Worm (Caenorhabditis elegans) whole organism, L2 larva: ENCODE measurements around the gene clec-257.
"Not testable (repeated sequence)": the region's sequence is repeated elsewhere in the genome, so short reads cannot be mapped to it uniquely, and the experiment has no call there.

Source experiments
- F13H6.1 ChIP-seq: sonication (generic microtip); optimal IDR thresholded peaks from 2 replicates; lab custom pipeline; 2016; ENCODE audit warnings: missing genetic modification characterization, missing compliant biosample characterization
- R02D3.7 ChIP-seq: fragments of 150-350 bp; optimal IDR thresholded peaks from 2 replicates; lab custom pipeline; 2014; ENCODE audit warnings: missing biosample characterization, missing genetic modification characterization
- Y55F3AM.14 ChIP-seq: fragments of 200-800 bp; sonication (Bioruptor generic); optimal IDR thresholded peaks from 2 replicates; lab custom pipeline; 2018; ENCODE audit warnings: mild to moderate bottlenecking, missing genetic modification characterization, missing compliant biosample characterization
- ZK546.5 ChIP-seq: sonication (generic microtip); optimal IDR thresholded peaks from 2 replicates; lab custom pipeline; 2017; ENCODE audit warnings: missing biosample characterization, missing genetic modification characterization
- alr-1 ChIP-seq: fragments of 150-350 bp; optimal IDR thresholded peaks from 2 replicates; lab custom pipeline; 2014; ENCODE audit warnings: missing biosample characterization, missing genetic modification characterization
- ama-1 ChIP-seq: fragments of 150-350 bp; optimal IDR thresholded peaks from 2 replicates; lab custom pipeline; 2018; ENCODE audit warnings: inconsistent platforms
- blmp-1 ChIP-seq: sonication (generic microtip); optimal IDR thresholded peaks from 2 replicates; lab custom pipeline; 2017; ENCODE audit warnings: missing genetic modification characterization, mild to moderate bottlenecking, missing compliant biosample characterization, antibody characterized with exemption, moderate library complexity; ENCODE audit not compliant: insufficient read depth
- ceh-16 ChIP-seq: fragments of 150-350 bp; optimal IDR thresholded peaks from 2 replicates; lab custom pipeline; 2014; ENCODE audit warnings: missing biosample characterization, missing genetic modification characterization
- ceh-82 ChIP-seq: fragments of 150-350 bp; optimal IDR thresholded peaks from 2 replicates; lab custom pipeline; 2014; ENCODE audit warnings: missing biosample characterization, missing genetic modification characterization
- crh-2 ChIP-seq: sonication (generic microtip); optimal IDR thresholded peaks from 2 replicates; lab custom pipeline; 2017; ENCODE audit warnings: missing biosample characterization, missing genetic modification characterization
- elt-3 ChIP-seq: sonication (generic microtip); optimal IDR thresholded peaks from 2 replicates; lab custom pipeline; 2017; ENCODE audit warnings: missing biosample characterization, missing genetic modification characterization
- gmeb-1 ChIP-seq: fragments of 150-350 bp; optimal IDR thresholded peaks from 2 replicates; lab custom pipeline; 2014; ENCODE audit warnings: missing biosample characterization, missing genetic modification characterization
- lin-11 ChIP-seq: fragments of 150-350 bp; sonication (generic microtip); optimal IDR thresholded peaks from 2 replicates; lab custom pipeline; 2014; ENCODE audit warnings: missing biosample characterization, missing genetic modification characterization, inconsistent platforms, mixed read lengths
- lin-13 ChIP-seq: fragments of 150-350 bp; optimal IDR thresholded peaks from 2 replicates; lab custom pipeline; 2014; ENCODE audit warnings: missing biosample characterization, missing genetic modification reagents, missing genetic modification characterization
- lsy-2 ChIP-seq, 2 experiments: fragments of 150-350 bp in 1 of 2; sonication (generic microtip) in 1 of 2; optimal IDR thresholded peaks; 2 replicates each; lab custom pipeline; 2014 to 2017; ENCODE audit warnings: missing biosample characterization in 2 of 2, missing genetic modification characterization in 2 of 2
- mab-5 ChIP-seq: fragments of 150-350 bp; optimal IDR thresholded peaks from 2 replicates; lab custom pipeline; 2014; ENCODE audit warnings: missing biosample characterization, missing genetic modification characterization
- mbf-1 ChIP-seq: sonication (generic microtip); optimal IDR thresholded peaks from 2 replicates; lab custom pipeline; 2017; ENCODE audit warnings: missing biosample characterization, missing genetic modification characterization
- mdl-1 ChIP-seq, 2 experiments: fragments of 150-350 bp in 1 of 2; sonication (generic microtip) in 1 of 2; optimal IDR thresholded peaks; 2 replicates each; lab custom pipeline; 2017; ENCODE audit warnings: missing biosample characterization in 2 of 2, missing genetic modification characterization in 2 of 2
- nhr-10 ChIP-seq: sonication (generic microtip); optimal IDR thresholded peaks from 2 replicates; lab custom pipeline; 2017; ENCODE audit warnings: missing biosample characterization, missing genetic modification characterization
- nhr-12 ChIP-seq: fragments of 150-350 bp; optimal IDR thresholded peaks from 2 replicates; lab custom pipeline; 2014; ENCODE audit warnings: missing biosample characterization, missing genetic modification characterization
- nhr-237 ChIP-seq: fragments of 150-350 bp; optimal IDR thresholded peaks from 2 replicates; lab custom pipeline; 2014; ENCODE audit warnings: missing biosample characterization, missing genetic modification characterization
- nhr-6 ChIP-seq: fragments of 150-350 bp; optimal IDR thresholded peaks from 2 replicates; lab custom pipeline; 2014; ENCODE audit warnings: missing biosample characterization, missing genetic modification characterization
- nhr-77 ChIP-seq: fragments of 150-350 bp; optimal IDR thresholded peaks from 2 replicates; lab custom pipeline; 2014; ENCODE audit warnings: missing biosample characterization, missing genetic modification characterization
- peb-1 ChIP-seq: fragments of 150-350 bp; optimal IDR thresholded peaks from 2 replicates; lab custom pipeline; 2014; ENCODE audit warnings: missing biosample characterization, missing genetic modification characterization
- sem-4 ChIP-seq: fragments of 150-350 bp; optimal IDR thresholded peaks from 2 replicates; lab custom pipeline; 2014; ENCODE audit warnings: missing biosample characterization, missing genetic modification reagents, missing genetic modification characterization
- sma-3 ChIP-seq: sonication (generic microtip); optimal IDR thresholded peaks from 2 replicates; lab custom pipeline; 2016; ENCODE audit warnings: missing genetic modification reagents, missing genetic modification characterization, missing compliant biosample characterization
- sma-9 ChIP-seq, 2 experiments: fragments of 150-350 bp in 1 of 2; sonication (generic microtip) in 1 of 2; optimal IDR thresholded peaks; 2 replicates each; lab custom pipeline; 2014 to 2016; ENCODE audit warnings: missing genetic modification characterization in 2 of 2, mild to moderate bottlenecking in 1 of 2, missing biosample characterization in 1 of 2, missing compliant biosample characterization in 1 of 2, missing genetic modification reagents in 1 of 2, moderate library complexity in 1 of 2
- snpc-4 ChIP-seq: fragments of 150-350 bp; optimal IDR thresholded peaks from 2 replicates; lab custom pipeline; 2014; ENCODE audit warnings: missing biosample characterization, missing genetic modification characterization
- unc-39 ChIP-seq: fragments of 150-350 bp; optimal IDR thresholded peaks from 2 replicates; lab custom pipeline; 2014; ENCODE audit warnings: missing biosample characterization, missing genetic modification characterization
- unc-55 ChIP-seq: fragments of 150-350 bp; sonication (generic microtip); optimal IDR thresholded peaks from 3 replicates; lab custom pipeline; 2014; ENCODE audit warnings: missing biosample characterization, missing genetic modification reagents, missing genetic modification characterization
- unc-62 ChIP-seq: fragments of 150-350 bp; optimal IDR thresholded peaks from 2 replicates; lab custom pipeline; 2014; ENCODE audit warnings: missing biosample characterization, missing genetic modification reagents, missing genetic modification characterization
- zag-1 ChIP-seq: fragments of 150-350 bp; optimal IDR thresholded peaks from 2 replicates; lab custom pipeline; 2014; ENCODE audit warnings: missing biosample characterization, missing genetic modification characterization
- ztf-11 ChIP-seq: sonication (generic microtip); optimal IDR thresholded peaks from 2 replicates; lab custom pipeline; 2017; ENCODE audit warnings: missing biosample characterization, missing genetic modification characterization
- ztf-4 ChIP-seq: fragments of 150-350 bp; optimal IDR thresholded peaks from 2 replicates; lab custom pipeline; 2014; ENCODE audit warnings: missing biosample characterization, missing genetic modification characterization

clec-257 gene

DNA sequence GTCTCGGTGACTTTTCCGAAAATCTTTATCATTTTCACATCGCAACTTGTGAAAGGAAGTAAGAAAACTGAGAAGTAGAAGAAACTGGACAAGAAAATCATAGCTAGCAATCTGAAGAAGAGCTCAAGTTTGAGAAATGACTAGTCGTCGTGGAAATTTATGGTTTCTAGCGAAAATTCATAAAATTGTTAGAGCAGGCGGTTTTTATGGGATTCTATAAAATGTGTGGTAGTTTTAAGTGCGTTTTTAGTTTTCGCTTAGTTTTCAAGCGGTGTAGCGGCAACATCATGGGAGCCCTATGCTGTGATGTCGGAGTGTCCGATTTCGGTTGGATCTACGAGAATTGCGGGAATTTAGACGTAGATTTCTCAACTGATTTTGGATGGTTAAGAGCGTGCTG is 18.5 kb upstream of the clec-257 start, which contains the start of gene clec-254:
Gene clec-254, minus strand, starts transcription at position 101 of the 400 bp plus-strand sequence.
- not testable (repeated sequence) for TF ChIP-seq ceh-16, sem-4, gmeb-1 (tag; lab: Kevin White, UChicago)

ce11 chrV:18760174-18760573 is 12.7 kb upstream of the clec-257 start, which contains the start of gene F11D11.3:
Gene F11D11.3, minus strand, starts transcription at chrV:18760274.
- no peak for TF ChIP-seq zag-1
- TF ChIP-seq F13H6.1 (tag; lab: Kevin White, UChicago): no peak
- no peak for TF ChIP-seq nhr-237 (tag; lab: Kevin White, UChicago)
- no peak for TF ChIP-seq ceh-82
- no peak for TF ChIP-seq lin-11 (tag; lab: Kevin White, UChicago)
- no peak for TF ChIP-seq sma-9 (GFP tag; optimal IDR thresholded peaks at IDR 0.05; lab: Kevin White, UChicago)
- TF ChIP-seq sma-9 (tag; optimal IDR thresholded peaks at IDR 0.05; lab: Kevin White, UChicago): no peak
- TF ChIP-seq lsy-2 (tag; optimal IDR thresholded peaks at IDR 0.05; lab: Kevin White, UChicago): no peak
- no peak for TF ChIP-seq nhr-12
- TF ChIP-seq sma-3 (GFP tag; lab: Kevin White, UChicago): no peak
- TF ChIP-seq sem-4 (tag; lab: Kevin White, UChicago): no peak
- TF ChIP-seq peb-1 (tag; lab: Kevin White, UChicago): no peak
- no peak for TF ChIP-seq unc-62
- no peak for TF ChIP-seq unc-39 (tag; lab: Kevin White, UChicago)
- TF ChIP-seq ZK546.5 (tag; lab: Kevin White, UChicago): no peak
- TF ChIP-seq ztf-4: no peak
- TF ChIP-seq crh-2 (tag; lab: Kevin White, UChicago): no peak
- TF ChIP-seq gmeb-1 (tag; lab: Kevin White, UChicago): no peak
- TF ChIP-seq nhr-77: no peak

ce11 chrV:18761078-18761477 is 11.8 kb upstream of the clec-257 start, which contains the start of gene F11D11.4:
Gene F11D11.4, plus strand, starts transcription at chrV:18761378.
- TF ChIP-seq unc-55 (GFP tag; lab: Kevin White, UChicago) (no peak), mab-5 (no peak), lin-11 (tag; lab: Kevin White, UChicago) (no peak), ztf-11 (tag; lab: Kevin White, UChicago) (no peak), blmp-1 (no peak), sem-4 (tag; lab: Kevin White, UChicago) (no peak)

DNA sequence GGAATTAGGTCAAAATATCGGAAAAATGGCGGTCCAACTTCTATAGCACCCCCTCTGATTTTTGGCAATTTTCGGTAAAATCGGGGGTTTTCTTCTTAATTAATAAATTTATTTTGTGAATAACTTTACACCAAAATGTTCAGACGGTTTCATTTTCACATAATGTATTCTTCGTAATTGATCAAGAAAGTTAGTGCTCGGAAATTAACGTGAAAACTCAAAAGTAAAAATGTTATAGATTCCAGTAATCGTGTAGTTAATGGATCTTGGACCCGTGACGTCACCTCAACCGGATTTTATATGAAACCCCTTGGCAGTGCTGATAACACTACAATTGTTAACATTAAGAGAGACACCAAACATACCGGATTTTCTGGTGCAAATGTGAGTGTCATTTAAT is 10.8 kb upstream of the clec-257 start, which contains the start of gene F11D11.22:
Gene F11D11.22, plus strand, starts transcription at position 301 of the 400 bp plus-strand sequence.
- not testable (repeated sequence) for TF ChIP-seq alr-1 (tag; lab: Kevin White, UChicago); unc-55 (GFP tag; lab: Kevin White, UChicago); mab-5
- TF ChIP-seq, all 48 proteins: peak for 0; not testable (repeated sequence) for 48

ce11 chrV:18769902-18770301 is 3.0 kb upstream of the clec-257 start:
- no peak for TF ChIP-seq nhr-237 (tag; lab: Kevin White, UChicago)
- TF ChIP-seq lin-13 (GFP tag; lab: Kevin White, UChicago): no peak
- TF ChIP-seq Y55F3AM.14: no peak
- no peak for TF ChIP-seq nhr-10 (tag; lab: Kevin White, UChicago)
- TF ChIP-seq nhr-77: no peak
- no peak for TF ChIP-seq unc-39 (tag; lab: Kevin White, UChicago)
- no peak for TF ChIP-seq mbf-1
- TF ChIP-seq R02D3.7 (tag; lab: Kevin White, UChicago): no peak
- TF ChIP-seq nhr-6 (tag; lab: Kevin White, UChicago): no peak
- no peak for TF ChIP-seq ztf-4
- TF ChIP-seq sma-3 (GFP tag; lab: Kevin White, UChicago): no peak
- no peak for TF ChIP-seq unc-55 (GFP tag; lab: Kevin White, UChicago)
- no peak for TF ChIP-seq elt-3
- TF ChIP-seq snpc-4 (tag; lab: Kevin White, UChicago): no peak
- no peak for TF ChIP-seq peb-1 (tag; lab: Kevin White, UChicago)
- TF ChIP-seq alr-1 (tag; lab: Kevin White, UChicago): no peak
- no peak for TF ChIP-seq ama-1 (lab: Kevin White, UChicago)
- no peak for TF ChIP-seq sma-9 (GFP tag; optimal IDR thresholded peaks at IDR 0.05; lab: Kevin White, UChicago)
- TF ChIP-seq sma-9 (tag; optimal IDR thresholded peaks at IDR 0.05; lab: Kevin White, UChicago): no peak
- TF ChIP-seq mdl-1 (tag; optimal IDR thresholded peaks at IDR 0.05; lab: Kevin White, UChicago): no peak
